Worm (Caenorhabditis elegans) whole organism, young adult: Measurements from ENCODE around the gene szy-20.

Source experiments
- B0336.3 ChIP-seq: fragments of 200-800 bp; sonication (Bioruptor generic); IDR thresholded peaks from 2 replicates; pipeline ENCODE4 v1.3.6; 2022; ENCODE audit warnings: missing genetic modification characterization, missing compliant biosample characterization
- C06A6.2 ChIP-seq: fragments of 200-800 bp; sonication (Bioruptor generic); conservative IDR thresholded peaks from 2 replicates; pipeline ENCODE4 v1.3.6; 2022; ENCODE audit warnings: missing genetic modification characterization, missing compliant biosample characterization
- F10E7.11 ChIP-seq: sonication (generic microtip); optimal IDR thresholded peaks from 2 replicates; lab custom pipeline; 2017; ENCODE audit warnings: mild to moderate bottlenecking, missing genetic modification characterization, moderate library complexity, missing compliant biosample characterization
- F22D6.2 ChIP-seq: sonication (generic microtip); optimal IDR thresholded peaks from 2 replicates; lab custom pipeline; 2016; ENCODE audit warnings: mild to moderate bottlenecking, missing genetic modification characterization, missing compliant biosample characterization
- F23B12.7 ChIP-seq: sonication (generic microtip); optimal IDR thresholded peaks from 2 replicates; lab custom pipeline; 2017; ENCODE audit warnings: missing genetic modification characterization, mild to moderate bottlenecking, missing compliant biosample characterization, antibody characterized with exemption, moderate library complexity; ENCODE audit not compliant: insufficient read depth
- F39B2.1 ChIP-seq: fragments of 200-800 bp; sonication (Bioruptor generic); IDR thresholded peaks from 2 replicates; pipeline ENCODE4 v1.3.6; 2022; ENCODE audit warnings: missing genetic modification reagents, missing genetic modification characterization, missing compliant biosample characterization
- F52B5.7 ChIP-seq: sonication (generic microtip); optimal IDR thresholded peaks from 2 replicates; lab custom pipeline; 2016; ENCODE audit warnings: mild to moderate bottlenecking, missing genetic modification characterization, missing compliant biosample characterization
- K12H6.12 ChIP-seq: fragments of 200-800 bp; sonication (Bioruptor generic); optimal IDR thresholded peaks from 2 replicates; lab custom pipeline; 2018; ENCODE audit warnings: mild to moderate bottlenecking, missing genetic modification characterization, missing compliant biosample characterization
- Y56A3A.18 ChIP-seq: fragments of 200-800 bp; sonication (Bioruptor generic); IDR thresholded peaks from 2 replicates; pipeline ENCODE4 v1.3.6; 2022; ENCODE audit warnings: missing genetic modification reagents, missing genetic modification characterization, missing compliant biosample characterization
- Y67H2A.10 ChIP-seq: fragments of 200-800 bp; sonication (Bioruptor generic); conservative IDR thresholded peaks from 2 replicates; pipeline ENCODE4 v1.3.6; 2022; ENCODE audit warnings: missing genetic modification reagents, missing genetic modification characterization, missing compliant biosample characterization
- bed-1 ChIP-seq: fragments of 200-800 bp; sonication (Bioruptor generic); IDR thresholded peaks from 2 replicates; pipeline ENCODE4 v1.3.6; 2022; ENCODE audit warnings: missing genetic modification reagents, missing genetic modification characterization, missing compliant biosample characterization
- ccch-3 ChIP-seq: fragments of 200-800 bp; sonication (Bioruptor generic); optimal IDR thresholded peaks from 2 replicates; lab custom pipeline; 2018; ENCODE audit warnings: mild to moderate bottlenecking, missing genetic modification characterization, missing compliant biosample characterization
- cebp-1 ChIP-seq, 2 experiments: fragments of 200-800 bp in 1 of 2; sonication (Bioruptor generic) in 1 of 2; sonication (generic microtip) in 1 of 2; IDR thresholded peaks in 1 of 2; optimal IDR thresholded peaks in 1 of 2; 2 replicates each; pipeline versions ENCODE4 v1.3.6 to Lab custom; 2017 to 2022; ENCODE audit warnings: missing compliant biosample characterization in 2 of 2, missing genetic modification characterization in 2 of 2, mild to moderate bottlenecking in 1 of 2, missing genetic modification reagents in 1 of 2, moderate library complexity in 1 of 2
- ceh-100 ChIP-seq: fragments of 200-800 bp; sonication (Bioruptor generic); IDR thresholded peaks from 2 replicates; pipeline ENCODE4 v1.3.6; 2022; ENCODE audit warnings: missing genetic modification reagents, missing genetic modification characterization, missing compliant biosample characterization
- ceh-58 ChIP-seq: fragments of 200-800 bp; sonication (Bioruptor generic); IDR thresholded peaks from 2 replicates; pipeline ENCODE4 v1.3.6; 2022; ENCODE audit warnings: missing genetic modification characterization, missing compliant biosample characterization
- ceh-79 ChIP-seq: sonication (generic microtip); optimal IDR thresholded peaks from 2 replicates; lab custom pipeline; 2017; ENCODE audit warnings: mild to moderate bottlenecking, missing genetic modification characterization, missing compliant biosample characterization
- ceh-91 ChIP-seq: fragments of 200-800 bp; sonication (Bioruptor generic); IDR thresholded peaks from 2 replicates; pipeline ENCODE4 v1.3.6; 2022; ENCODE audit warnings: missing genetic modification reagents, missing genetic modification characterization, missing compliant biosample characterization
- dpl-1 ChIP-seq: fragments of 150-350 bp; optimal IDR thresholded peaks from 2 replicates; lab custom pipeline; 2014; ENCODE audit warnings: missing biosample characterization, missing genetic modification reagents, missing genetic modification characterization
- ekl-4 ChIP-seq: fragments of 200-800 bp; sonication (Bioruptor generic); IDR thresholded peaks from 2 replicates; pipeline ENCODE4 v1.3.6; 2022; ENCODE audit warnings: missing genetic modification reagents, missing genetic modification characterization, missing compliant biosample characterization
- fkh-3 ChIP-seq: sonication (generic microtip); optimal IDR thresholded peaks from 2 replicates; lab custom pipeline; 2016; ENCODE audit warnings: mild to moderate bottlenecking, missing genetic modification characterization, missing compliant biosample characterization
- him-1 ChIP-seq: sonication (generic microtip); optimal IDR thresholded peaks from 2 replicates; lab custom pipeline; 2016; ENCODE audit warnings: missing genotype, missing genetic modification reagents, missing genetic modification characterization, missing compliant biosample characterization
- hrde-1 ChIP-seq: sonication (generic microtip); optimal IDR thresholded peaks from 2 replicates; lab custom pipeline; 2016; ENCODE audit warnings: missing genetic modification characterization, mild to moderate bottlenecking, missing compliant biosample characterization, moderate library complexity, missing genotype, missing genetic modification reagents, borderline replicate concordance
- lin-26 ChIP-seq: fragments of 200-800 bp; sonication (Bioruptor generic); IDR thresholded peaks from 2 replicates; pipeline ENCODE4 v1.3.6; 2022; ENCODE audit warnings: missing genetic modification reagents, missing genetic modification characterization, missing compliant biosample characterization
- lin-35 ChIP-seq, 3 experiments: fragments of 150-350 bp in 2 of 3; sonication (generic microtip) in 1 of 3; optimal IDR thresholded peaks; 2 replicates each; lab custom pipeline; 2014 to 2018; ENCODE audit warnings: missing biosample characterization in 3 of 3, missing genetic modification characterization in 3 of 3, missing genetic modification reagents in 3 of 3
- lir-1 ChIP-seq: fragments of 200-800 bp; sonication (Bioruptor generic); conservative IDR thresholded peaks from 2 replicates; pipeline ENCODE4 v1.3.6; 2022; ENCODE audit warnings: missing genetic modification reagents, missing genetic modification characterization, missing compliant biosample characterization
- madf-8 ChIP-seq: fragments of 200-800 bp; sonication (Bioruptor generic); conservative IDR thresholded peaks from 2 replicates; pipeline ENCODE4 v1.3.6; 2022; ENCODE audit warnings: missing genetic modification reagents, missing genetic modification characterization, missing compliant biosample characterization
- nfya-2 ChIP-seq: fragments of 200-800 bp; sonication (Bioruptor generic); IDR thresholded peaks from 2 replicates; pipeline ENCODE4 v1.3.6; 2022; ENCODE audit warnings: missing genetic modification reagents, missing genetic modification characterization, missing compliant biosample characterization
- nfyb-1 ChIP-seq: fragments of 200-800 bp; sonication (Bioruptor generic); IDR thresholded peaks from 2 replicates; pipeline ENCODE4 v1.3.6; 2022; ENCODE audit warnings: missing genetic modification reagents, missing genetic modification characterization, missing compliant biosample characterization
- nhr-120 ChIP-seq: fragments of 200-800 bp; sonication (Bioruptor generic); IDR thresholded peaks from 2 replicates; pipeline ENCODE4 v1.3.6; 2022; ENCODE audit warnings: missing genetic modification characterization, missing compliant biosample characterization
- nhr-179 ChIP-seq: sonication (generic microtip); optimal IDR thresholded peaks from 2 replicates; lab custom pipeline; 2016; ENCODE audit warnings: mild to moderate bottlenecking, missing genetic modification characterization, missing compliant biosample characterization
- nhr-90 ChIP-seq: sonication (generic microtip); optimal IDR thresholded peaks from 2 replicates; lab custom pipeline; 2016; ENCODE audit warnings: missing genotype, mild to moderate bottlenecking, missing genetic modification characterization, missing compliant biosample characterization
- pha-4 ChIP-seq: fragments of 150-350 bp; sonication (generic microtip); optimal IDR thresholded peaks from 2 replicates; lab custom pipeline; 2014; ENCODE audit warnings: missing biosample characterization, missing genetic modification reagents, missing genetic modification characterization
- rec-8 ChIP-seq, 2 experiments: sonication (generic microtip); optimal IDR thresholded peaks; 2 replicates each; lab custom pipeline; 2016; ENCODE audit warnings: mild to moderate bottlenecking in 2 of 2, missing genetic modification characterization in 2 of 2, missing genetic modification reagents in 2 of 2, missing genotype in 2 of 2, missing biosample characterization in 1 of 2, missing compliant biosample characterization in 1 of 2, moderate library complexity in 1 of 2
- repo-1 ChIP-seq: sonication (generic microtip); optimal IDR thresholded peaks from 2 replicates; lab custom pipeline; 2017; ENCODE audit warnings: mild to moderate bottlenecking, missing genetic modification characterization, missing compliant biosample characterization
- sdz-38 ChIP-seq: sonication (generic microtip); optimal IDR thresholded peaks from 2 replicates; lab custom pipeline; 2016; ENCODE audit warnings: missing genotype, missing genetic modification characterization, missing compliant biosample characterization
- zfh-2 ChIP-seq: fragments of 200-800 bp; sonication (Bioruptor generic); conservative IDR thresholded peaks from 2 replicates; pipeline ENCODE4 v1.3.6; 2022; ENCODE audit warnings: missing genetic modification reagents, missing genetic modification characterization, missing compliant biosample characterization
- zim-3 ChIP-seq: sonication (generic microtip); optimal IDR thresholded peaks from 2 replicates; lab custom pipeline; 2017; ENCODE audit warnings: mild to moderate bottlenecking, missing genetic modification characterization, moderate library complexity, missing compliant biosample characterization

Gene szy-20

DNA sequence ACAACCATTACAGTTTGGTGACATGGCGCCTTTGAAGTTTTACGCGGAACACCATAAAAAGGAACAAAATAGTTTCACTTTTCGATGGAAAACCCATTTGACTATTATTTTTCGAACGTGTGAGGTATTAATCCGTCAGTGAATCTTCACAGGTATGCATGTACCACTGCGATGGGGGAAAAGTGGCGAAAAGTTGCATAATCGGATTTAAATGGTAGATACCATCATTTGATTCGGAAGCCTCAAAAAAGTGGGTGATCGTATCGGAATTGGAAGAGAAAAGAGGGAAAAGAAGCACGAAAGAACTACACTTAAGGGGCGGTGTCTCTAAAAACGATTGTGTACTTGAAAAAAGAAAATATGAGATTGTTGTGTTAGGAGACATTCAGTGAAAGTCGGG is 15.4 kb downstream of the szy-20 start:
- no peak for TF ChIP-seq zim-3 (tag; lab: Kevin White, UChicago)
- no peak for TF ChIP-seq dpl-1 (GFP tag; lab: Kevin White, UChicago)
- no peak for TF ChIP-seq lin-26 (GFP tag; lab: Robert Waterston, UW)

ce11 chrII:8951270-8951669 is 17.9 kb downstream of the szy-20 start:
- TF ChIP-seq ceh-91 (GFP tag; lab: Robert Waterston, UW) (no peak), F52B5.7 (tag; lab: Kevin White, UChicago) (no peak), nhr-179 (tag; lab: Kevin White, UChicago) (no peak), pha-4 (tag; lab: Kevin White, UChicago) (no peak), B0336.3 (GFP tag; lab: Robert Waterston, UW) (no peak), Y56A3A.18 (GFP tag; lab: Robert Waterston, UW) (no peak), ekl-4 (no peak), ceh-58 (GFP tag; lab: Robert Waterston, UW) (no peak), sdz-38 (tag; lab: Kevin White, UChicago) (no peak), rec-8 (tag; optimal IDR thresholded peaks at IDR 0.05; lab: Kevin White, UChicago) (no peak), zfh-2 (GFP tag; lab: Robert Waterston, UW) (no peak), ceh-100 (GFP tag; lab: Robert Waterston, UW) (no peak), cebp-1 (GFP tag; IDR thresholded peaks at IDR 0.05; lab: Robert Waterston, UW) (no peak), cebp-1 (tag; optimal IDR thresholded peaks at IDR 0.05; lab: Kevin White, UChicago) (no peak), nhr-120 (GFP tag; lab: Robert Waterston, UW) (no peak)

ce11 chrII:8948640-8949039 is 20.5 kb downstream of the szy-20 start:
- TF ChIP-seq K12H6.12 (no peak), F22D6.2 (no peak), C06A6.2 (GFP tag; lab: Robert Waterston, UW) (no peak), repo-1 (tag; lab: Kevin White, UChicago) (no peak), rec-8 (tag; optimal IDR thresholded peaks at IDR 0.05; lab: Kevin White, UChicago) (no peak), nfyb-1 (GFP tag; lab: Robert Waterston, UW) (no peak), F23B12.7 (no peak), him-1 (tag; lab: Kevin White, UChicago) (no peak), madf-8 (GFP tag; lab: Robert Waterston, UW) (no peak), F39B2.1 (GFP tag; lab: Robert Waterston, UW) (no peak)

DNA sequence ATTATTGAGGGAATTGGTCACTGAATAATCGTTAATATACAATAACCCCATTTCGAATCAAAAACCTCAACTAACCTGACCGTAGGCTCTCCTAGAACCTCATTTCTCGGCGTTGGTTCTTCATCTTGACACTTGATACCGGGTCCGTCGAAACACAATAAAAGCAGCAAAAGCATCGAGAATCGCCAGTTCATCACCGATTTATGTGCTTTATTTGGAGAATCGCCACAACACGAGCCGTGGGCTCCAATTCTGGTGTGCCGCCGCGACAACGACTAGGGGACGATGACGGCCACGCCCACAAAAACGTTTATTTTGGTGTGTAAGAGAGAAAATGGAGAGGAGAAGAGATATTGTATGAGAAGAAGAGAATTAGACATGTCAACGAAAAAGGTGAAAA is 21.7 kb downstream of the szy-20 start, which contains the start of gene cutl-15:
Gene cutl-15 (minus strand): TSS at position 298 of the 400 bp plus-strand sequence.
- TF ChIP-seq F52B5.7 (tag; lab: Kevin White, UChicago), result no peak
- no peak for TF ChIP-seq ccch-3 (GFP tag; lab: Kevin White, UChicago)
- no peak for TF ChIP-seq Y67H2A.10 (GFP tag; lab: Robert Waterston, UW)
- TF ChIP-seq nhr-90 (tag; lab: Kevin White, UChicago), result no peak
- no peak for TF ChIP-seq B0336.3 (GFP tag; lab: Robert Waterston, UW)
- no peak for TF ChIP-seq F39B2.1 (GFP tag; lab: Robert Waterston, UW)
- TF ChIP-seq ceh-79 (tag; lab: Kevin White, UChicago), result no peak
- TF ChIP-seq lir-1, result no peak
- no peak for TF ChIP-seq pha-4 (tag; lab: Kevin White, UChicago)
- TF ChIP-seq bed-1 (GFP tag; lab: Robert Waterston, UW), result no peak
- TF ChIP-seq nfya-2 (GFP tag; lab: Robert Waterston, UW), result no peak
- no peak for TF ChIP-seq F10E7.11
- TF ChIP-seq fkh-3 (tag; lab: Kevin White, UChicago), result no peak
- no peak for TF ChIP-seq hrde-1 (tag; lab: Kevin White, UChicago)
- TF ChIP-seq him-1 (tag; lab: Kevin White, UChicago), result no peak
- no peak for TF ChIP-seq lin-35 (GFP tag; optimal IDR thresholded peaks at IDR 0.05; lab: Kevin White, UChicago)
- no peak for TF ChIP-seq zfh-2 (GFP tag; lab: Robert Waterston, UW)
- TF ChIP-seq, all 124 proteins: peak for 0
